Fruit fly (Drosophila melanogaster): ENCODE results near the gene CG4880.

Gene CG4880

DNA sequence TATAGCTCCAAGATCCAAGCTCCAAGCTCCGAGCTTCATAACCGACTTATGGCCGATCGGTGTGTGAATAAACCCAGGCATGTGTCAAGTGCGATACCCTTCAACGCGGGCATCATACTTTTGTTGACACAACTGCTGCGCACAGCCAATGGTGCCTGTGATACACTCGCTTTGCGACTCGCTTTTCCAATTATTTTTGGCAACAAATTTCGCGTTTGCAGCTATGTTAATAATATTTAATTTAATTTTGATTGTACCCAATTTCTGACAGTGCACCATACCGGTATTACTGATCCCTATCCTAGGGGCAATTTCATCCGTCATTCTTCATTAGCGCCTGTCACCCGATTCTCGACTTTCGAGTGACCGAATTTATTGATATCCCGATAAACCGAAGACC is 36.9 kb downstream of the CG4880 start:
- TF ChIP-seq noc (tag; optimal IDR thresholded peaks at IDR 0.05): no peak

DNA sequence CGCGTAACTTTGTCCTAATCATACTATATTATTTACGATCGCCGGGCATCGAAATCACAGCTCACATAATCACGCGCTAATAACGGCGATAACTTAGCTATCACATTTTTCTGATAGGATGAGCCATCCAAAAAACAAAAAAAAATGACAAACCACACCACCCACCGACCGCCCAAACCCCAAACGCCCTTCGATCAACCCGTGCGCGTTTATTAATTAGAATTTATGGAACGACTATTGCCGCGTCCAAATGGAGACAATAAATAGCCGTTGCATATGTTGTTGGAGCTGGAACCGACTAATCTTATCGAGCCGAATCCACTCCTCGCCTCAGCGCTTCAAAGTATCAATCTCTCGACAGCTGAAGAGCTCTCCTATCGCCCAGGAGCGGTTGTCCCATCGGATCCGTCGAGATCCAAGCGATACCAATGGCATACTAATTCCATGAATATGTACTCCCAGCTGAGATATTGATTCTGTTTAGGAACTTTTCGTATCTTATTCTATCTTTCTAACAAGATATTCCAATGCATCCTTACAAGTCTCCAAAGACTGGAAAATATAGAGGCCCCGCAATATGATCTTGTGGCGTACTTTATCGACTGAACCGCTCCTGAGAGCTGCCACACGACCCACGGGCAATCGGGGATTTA is 37.6 kb downstream of the CG4880 start:
- TF ChIP-seq noc (tag; optimal IDR thresholded peaks at IDR 0.05): peak; percentile 61

DNA sequence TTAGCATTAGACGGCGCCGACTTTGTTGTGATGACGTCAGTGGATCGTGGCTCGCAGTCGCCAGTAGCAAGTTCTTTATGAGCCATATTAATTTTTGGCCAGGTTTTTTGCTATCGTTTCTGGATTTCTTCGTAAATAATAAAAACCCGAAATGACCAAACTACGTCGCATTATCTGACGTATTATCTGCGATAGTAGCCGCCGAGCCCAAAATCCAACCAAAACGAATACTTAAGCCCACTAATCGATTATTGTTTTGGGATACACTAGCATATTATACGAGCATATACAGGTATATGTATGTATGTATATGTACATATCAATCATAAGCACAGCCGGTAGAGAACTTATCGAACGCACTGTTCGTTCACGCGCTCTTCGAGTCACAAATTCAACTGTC is 40.1 kb downstream of the CG4880 start:
- TF ChIP-seq noc (tag; optimal IDR thresholded peaks at IDR 0.05): no peak

- TF ChIP-seq noc (tag; optimal IDR thresholded peaks at IDR 0.05): peak; percentile 36
Observed at dm6 chrX:16930465-16931286, 44.1 kb downstream of the CG4880 start.

DNA sequence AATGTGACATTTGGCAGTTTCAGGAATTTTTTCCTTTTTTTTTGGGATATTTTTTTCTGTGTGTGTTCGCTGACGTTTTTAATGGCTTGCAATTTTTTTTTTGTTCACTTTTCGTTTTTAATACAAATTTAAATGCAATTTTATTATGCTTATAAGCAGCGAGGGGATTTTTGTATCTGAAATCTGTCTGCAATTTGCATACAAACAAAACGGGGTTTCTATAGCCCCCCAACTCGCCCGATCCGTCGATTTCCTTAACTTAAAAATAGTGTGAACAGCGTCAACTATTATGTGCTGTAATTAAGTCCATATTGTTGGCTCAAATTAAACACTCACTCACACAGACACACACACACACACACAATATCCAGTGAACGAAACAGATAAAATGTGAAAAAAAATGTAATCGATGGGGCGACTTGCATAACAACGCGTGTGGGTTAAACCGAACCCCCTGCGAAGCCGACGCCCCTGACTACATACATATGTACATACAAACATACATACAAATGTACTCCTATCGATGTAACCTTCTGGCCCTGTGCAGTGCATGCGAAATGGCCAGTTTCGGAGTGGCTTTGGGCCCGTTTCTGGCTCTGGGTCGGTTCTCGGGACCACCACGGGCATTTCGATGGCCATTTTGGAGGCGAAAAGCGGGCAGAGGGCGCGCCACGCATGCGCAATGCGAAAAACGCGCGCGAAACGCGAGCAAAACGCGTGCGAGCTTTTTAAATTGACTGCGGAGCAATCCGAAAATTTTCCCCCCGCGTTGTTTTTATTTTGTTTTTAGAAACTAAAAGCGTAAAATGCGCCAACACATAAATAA is 45.6 kb downstream of the CG4880 start:
- no peak for TF ChIP-seq noc (tag; optimal IDR thresholded peaks at IDR 0.05)

dm6 chrX:16932820-16933386 is 46.3 kb downstream of the CG4880 start:
- TF ChIP-seq noc (tag; optimal IDR thresholded peaks at IDR 0.05): no peak

DNA sequence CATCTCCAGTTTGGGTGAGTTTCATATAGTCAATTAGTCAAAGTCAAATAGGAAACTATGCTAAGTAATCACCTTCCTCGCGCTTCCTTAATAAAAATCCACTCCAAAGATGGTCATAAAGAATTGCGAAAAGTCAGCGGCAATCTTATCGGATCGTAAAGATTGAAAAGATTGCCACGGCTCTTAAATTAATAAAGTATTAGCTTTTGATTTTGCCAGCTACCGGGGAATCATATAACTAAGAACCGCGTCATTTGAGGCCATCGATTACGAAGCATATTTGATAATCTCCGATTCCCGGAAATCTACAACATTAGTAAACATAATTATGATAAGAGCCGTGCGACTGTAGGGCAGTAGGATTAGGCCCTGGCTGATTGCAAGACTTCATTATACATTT is 47.8 kb downstream of the CG4880 start:
- peak; percentile 69 for TF ChIP-seq noc (tag; optimal IDR thresholded peaks at IDR 0.05)

DNA sequence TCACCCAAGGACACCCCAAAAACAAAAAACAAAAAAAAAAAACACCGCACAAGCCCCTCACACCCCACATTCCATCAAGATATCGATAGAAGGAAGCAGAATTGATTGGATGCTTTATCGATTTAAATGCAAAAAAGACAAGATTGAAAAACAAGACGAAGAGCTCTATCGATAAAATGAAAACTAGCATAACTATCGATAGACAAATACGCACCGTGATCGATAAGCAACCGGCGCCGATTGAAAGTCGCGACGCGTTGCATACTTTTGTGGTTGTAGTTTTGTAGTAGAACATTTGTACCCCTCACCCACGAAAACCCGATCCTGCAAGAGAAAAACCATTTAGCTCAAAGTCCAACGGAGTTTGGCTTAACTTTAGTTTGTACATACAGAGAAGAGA is 50.1 kb downstream of the CG4880 start:
- no peak for TF ChIP-seq noc (tag; optimal IDR thresholded peaks at IDR 0.05)

Measured in whole organism, larva.